Worm (Caenorhabditis elegans) whole organism, L1 larva: Measurements from ENCODE around the gene C12D12.1.

Source experiments
- elt-3 ChIP-seq, 6 experiments: fragments of 150-350 bp in 1 of 6; sonication (generic microtip); optimal IDR thresholded peaks; 2 replicates each; lab custom pipeline; 2017 to 2018; ENCODE audit warnings: missing biosample characterization in 6 of 6, missing genetic modification characterization in 6 of 6, inconsistent platforms in 1 of 6
- fkh-8 ChIP-seq: sonication (generic microtip); optimal IDR thresholded peaks from 2 replicates; lab custom pipeline; 2016; ENCODE audit warnings: mild to moderate bottlenecking, missing genetic modification characterization, missing compliant biosample characterization
- lin-39 ChIP-seq: fragments of 150-350 bp; optimal IDR thresholded peaks from 2 replicates; lab custom pipeline; 2014; ENCODE audit warnings: missing biosample characterization, missing genetic modification reagents, missing genetic modification characterization
- mep-1 ChIP-seq: fragments of 150-350 bp; optimal IDR thresholded peaks from 2 replicates; lab custom pipeline; 2014; ENCODE audit warnings: missing biosample characterization, missing genetic modification characterization
- nhr-11 ChIP-seq: fragments of 150-350 bp; optimal IDR thresholded peaks from 2 replicates; lab custom pipeline; 2014; ENCODE audit warnings: missing biosample characterization, missing genetic modification characterization
- nhr-28 ChIP-seq: fragments of 150-350 bp; optimal IDR thresholded peaks from 2 replicates; lab custom pipeline; 2014; ENCODE audit warnings: missing biosample characterization, missing genetic modification characterization
- nhr-77 ChIP-seq: fragments of 150-350 bp; optimal IDR thresholded peaks from 2 replicates; lab custom pipeline; 2014; ENCODE audit warnings: missing biosample characterization, missing genetic modification characterization
- unc-130 ChIP-seq: fragments of 150-350 bp; optimal IDR thresholded peaks from 2 replicates; lab custom pipeline; 2017; ENCODE audit warnings: missing biosample characterization, missing genetic modification characterization, inconsistent platforms
- unc-62 ChIP-seq: fragments of 150-350 bp; optimal IDR thresholded peaks from 2 replicates; lab custom pipeline; 2014; ENCODE audit warnings: missing biosample characterization, missing genetic modification reagents, missing genetic modification characterization
- zag-1 ChIP-seq: fragments of 150-350 bp; optimal IDR thresholded peaks from 2 replicates; lab custom pipeline; 2014; ENCODE audit warnings: missing biosample characterization, missing genetic modification characterization

- no peak for TF ChIP-seq zag-1 (tag; lab: Kevin White, UChicago)
- no peak for TF ChIP-seq nhr-11 (tag; lab: Kevin White, UChicago)
- no peak for TF ChIP-seq nhr-28
- no peak for TF ChIP-seq mep-1 (tag; lab: Kevin White, UChicago)
- TF ChIP-seq unc-62 (GFP tag; lab: Kevin White, UChicago) = no peak
- TF ChIP-seq nhr-77 (tag; lab: Kevin White, UChicago) = no peak
- TF ChIP-seq fkh-8 = no peak
- TF ChIP-seq elt-3 (tag; optimal IDR thresholded peaks at IDR 0.05; lab: Kevin White, UChicago) = no peak
- no peak for TF ChIP-seq lin-39 (tag; lab: Kevin White, UChicago)
- no peak for TF ChIP-seq unc-130 (tag; lab: Kevin White, UChicago)
These were observed 37.0 kb upstream of the C12D12.1 start for ce11 chrX:3462086-3462485.
